Worm (Caenorhabditis elegans): ENCODE data around the gene Y13C8A.1.

ce11 chrX:16925343-16925742 is 41.8 kb downstream of the Y13C8A.1 start:
- TF ChIP-seq dpl-1 (GFP tag; optimal IDR thresholded peaks at IDR 0.05): no peak
- no peak for TF ChIP-seq snpc-3.4 (tag; optimal IDR thresholded peaks at IDR 0.05)
- TF ChIP-seq nfya-1 (tag; optimal IDR thresholded peaks at IDR 0.05; ENCODE audit: borderline replicate concordance, insufficient read depth): no peak
- TF ChIP-seq madf-3 (GFP tag; IDR thresholded peaks at IDR 0.05): no peak
- no peak for TF ChIP-seq hlh-26 (GFP tag; conservative IDR thresholded peaks at IDR 0.05)
- TF ChIP-seq F39B2.1 (GFP tag; IDR thresholded peaks at IDR 0.05): no peak
- TF ChIP-seq nhr-120 (GFP tag; IDR thresholded peaks at IDR 0.05): no peak
- TF ChIP-seq F49E8.2 (tag; optimal IDR thresholded peaks at IDR 0.05; ENCODE audit: insufficient read depth): no peak
